Worm (Caenorhabditis elegans): ENCODE results near the gene srh-116.

The srh-116 gene

ce11 chrV:17255454-17255853 is 526 bp upstream of the srh-116 start, which contains the start of gene srh-115:
Gene srh-115 (plus strand): TSS chrV:17255754.
- TF ChIP-seq him-1 (tag; optimal IDR thresholded peaks at IDR 0.05) (no peak), dao-5 (tag; optimal IDR thresholded peaks at IDR 0.05) (no peak), W03F9.2 (tag; optimal IDR thresholded peaks at IDR 0.05) (no peak)

- TF ChIP-seq him-1 (tag; optimal IDR thresholded peaks at IDR 0.05) (no peak), dao-5 (tag; optimal IDR thresholded peaks at IDR 0.05) (no peak), W03F9.2 (tag; optimal IDR thresholded peaks at IDR 0.05) (no peak)
Observed at ce11 chrV:17251364-17251961, 3.5 kb downstream of the srh-116 start, which contains the start of gene Y61B8A.6. Gene Y61B8A.6 (plus strand): TSS chrV:17251911.

ce11 chrV:17248915-17249314 is 6.0 kb downstream of the srh-116 start, which contains the start of gene clec-243:
Gene clec-243 (minus strand): TSS chrV:17249015.
- TF ChIP-seq him-1 (tag; optimal IDR thresholded peaks at IDR 0.05) (no peak), dao-5 (tag; optimal IDR thresholded peaks at IDR 0.05) (no peak), W03F9.2 (tag; optimal IDR thresholded peaks at IDR 0.05) (no peak)

ce11 chrV:17245406-17245805 is 9.5 kb downstream of the srh-116 start, which contains the start of gene clec-242:
Gene clec-242 (minus strand): TSS chrV:17245506.
- no peak for TF ChIP-seq him-1 (tag; optimal IDR thresholded peaks at IDR 0.05)
- no peak for TF ChIP-seq dao-5 (tag; optimal IDR thresholded peaks at IDR 0.05)
- no peak for TF ChIP-seq W03F9.2 (tag; optimal IDR thresholded peaks at IDR 0.05)

- TF ChIP-seq dao-5 (tag; optimal IDR thresholded peaks at IDR 0.05), result no peak
- no peak for TF ChIP-seq him-1 (tag; optimal IDR thresholded peaks at IDR 0.05)
- no peak for TF ChIP-seq W03F9.2 (tag; optimal IDR thresholded peaks at IDR 0.05)
Observed at ce11 chrV:17243016-17243415, 11.9 kb downstream of the srh-116 start.

ce11 chrV:17242552-17242951 is 12.4 kb downstream of the srh-116 start, which contains the start of gene Y68A4B.3:
Gene Y68A4B.3 (minus strand): TSS chrV:17242652.
- TF ChIP-seq W03F9.2 (tag; optimal IDR thresholded peaks at IDR 0.05) (no peak), dao-5 (tag; optimal IDR thresholded peaks at IDR 0.05) (no peak), him-1 (tag; optimal IDR thresholded peaks at IDR 0.05) (no peak)

- TF ChIP-seq W03F9.2 (tag; optimal IDR thresholded peaks at IDR 0.05), result no peak
- TF ChIP-seq dao-5 (tag; optimal IDR thresholded peaks at IDR 0.05), result no peak
- no peak for TF ChIP-seq him-1 (tag; optimal IDR thresholded peaks at IDR 0.05)
Observed at ce11 chrV:17241278-17241661, 13.7 kb downstream of the srh-116 start.

- TF ChIP-seq him-1 (tag; optimal IDR thresholded peaks at IDR 0.05) (no peak), dao-5 (tag; optimal IDR thresholded peaks at IDR 0.05) (no peak), W03F9.2 (tag; optimal IDR thresholded peaks at IDR 0.05) (no peak)
Observed at ce11 chrV:17240579-17241277, 14.2 kb downstream of the srh-116 start.

ce11 chrV:17238799-17239198 is 16.1 kb downstream of the srh-116 start, which contains the start of gene T19C9.8:
Gene T19C9.8 (plus strand): TSS chrV:17239097.
- no peak for TF ChIP-seq him-1 (tag; optimal IDR thresholded peaks at IDR 0.05)

- TF ChIP-seq him-1 (tag; optimal IDR thresholded peaks at IDR 0.05) (no peak), dao-5 (tag; optimal IDR thresholded peaks at IDR 0.05) (no peak), W03F9.2 (tag; optimal IDR thresholded peaks at IDR 0.05) (no peak)
Observed at ce11 chrV:17236345-17236744, 18.6 kb downstream of the srh-116 start, which contains the start of gene T19C9.10. Gene T19C9.10 (plus strand): TSS chrV:17236592.

ce11 chrV:17232403-17232802 is 22.5 kb downstream of the srh-116 start:
- TF ChIP-seq dao-5 (tag; optimal IDR thresholded peaks at IDR 0.05) (no peak), him-1 (tag; optimal IDR thresholded peaks at IDR 0.05) (no peak), W03F9.2 (tag; optimal IDR thresholded peaks at IDR 0.05) (no peak)

- TF ChIP-seq him-1 (tag; optimal IDR thresholded peaks at IDR 0.05), result no peak
- no peak for TF ChIP-seq dao-5 (tag; optimal IDR thresholded peaks at IDR 0.05)
- no peak for TF ChIP-seq W03F9.2 (tag; optimal IDR thresholded peaks at IDR 0.05)
Observed at ce11 chrV:17226119-17226518, 28.8 kb downstream of the srh-116 start, which contains the start of gene srh-112. Gene srh-112 (minus strand): TSS chrV:17226219.

- TF ChIP-seq dao-5 (tag; optimal IDR thresholded peaks at IDR 0.05) (no peak), him-1 (tag; optimal IDR thresholded peaks at IDR 0.05) (no peak), W03F9.2 (tag; optimal IDR thresholded peaks at IDR 0.05) (no peak)
Observed at ce11 chrV:17225389-17225788, 29.5 kb downstream of the srh-116 start, which contains the start of gene scl-25. Gene scl-25 (plus strand): TSS chrV:17225689.

ce11 chrV:17223305-17223704 is 31.6 kb downstream of the srh-116 start, which contains the start of gene srh-252:
Gene srh-252 (minus strand): TSS chrV:17223405.
- no peak for TF ChIP-seq dao-5 (tag; optimal IDR thresholded peaks at IDR 0.05)
- TF ChIP-seq him-1 (tag; optimal IDR thresholded peaks at IDR 0.05), result no peak
- TF ChIP-seq W03F9.2 (tag; optimal IDR thresholded peaks at IDR 0.05), result no peak

Data from whole organism, L4/young adult.